Fruit fly (Drosophila melanogaster) whole organism: ENCODE measurements around the gene CG5402.

Experiments used
- CG8478 ChIP-seq: fragments of >200 bp; optimal IDR thresholded peaks from 2 replicates; lab custom pipeline; 2018; ENCODE audit warnings: inconsistent platforms
- Dll ChIP-seq: fragments of >200 bp; optimal IDR thresholded peaks from 2 replicates; lab custom pipeline; 2017
- EcR ChIP-seq, 2 experiments: fragments of >200 bp; optimal IDR thresholded peaks; 2 replicates each; lab custom pipeline; 2017; ENCODE audit warnings: missing biosample characterization in 2 of 2, missing genetic modification characterization in 2 of 2, missing genetic modification reagents in 2 of 2
- pan ChIP-seq: fragments of >200 bp; optimal IDR thresholded peaks from 2 replicates; lab custom pipeline; 2017
- psq ChIP-seq: fragments of >200 bp; optimal IDR thresholded peaks from 2 replicates; lab custom pipeline; 2017
- usp ChIP-seq: fragments of >200 bp; optimal IDR thresholded peaks from 2 replicates; lab custom pipeline; 2017; ENCODE audit warnings: missing biosample characterization, missing genetic modification characterization, mixed read lengths

CG5402 gene

DNA sequence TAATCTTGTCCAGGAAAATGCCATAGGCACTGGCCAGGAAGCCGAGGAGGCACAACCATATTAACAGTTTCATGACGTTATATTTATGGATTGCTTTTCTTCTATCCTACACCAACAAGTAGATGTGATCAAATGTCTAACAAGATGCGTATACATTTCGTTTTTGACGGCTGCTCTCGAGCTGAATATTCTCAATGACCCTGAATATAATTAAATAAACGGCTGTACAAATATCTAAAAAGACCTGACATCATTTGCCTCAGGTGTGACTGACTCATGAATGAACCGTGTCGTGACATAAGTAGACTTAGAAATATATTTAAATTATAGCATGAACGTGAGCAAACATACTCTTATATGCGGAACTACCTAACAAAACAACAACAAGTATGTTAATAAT is at the start of gene CG5402:
Gene CG5402, minus strand, starts transcription at position 101 of the 400 bp plus-strand sequence.
- TF ChIP-seq EcR (GFP tag; optimal IDR thresholded peaks at IDR 0.05; lab: Kevin White, UChicago) (no peak), pan (lab: Kevin White, UChicago) (no peak), CG8478 (no peak), psq (lab: Kevin White, UChicago) (no peak), usp (GFP tag; lab: Kevin White, UChicago) (no peak), Dll (lab: Kevin White, UChicago) (no peak)

- TF ChIP-seq usp (GFP tag; lab: Kevin White, UChicago) (no peak), EcR (GFP tag; optimal IDR thresholded peaks at IDR 0.05; lab: Kevin White, UChicago) (no peak), pan (lab: Kevin White, UChicago) (no peak), Dll (lab: Kevin White, UChicago) (no peak), CG8478 (no peak), psq (lab: Kevin White, UChicago) (no peak)
Measured at dm6 chr3R:27547378-27547949, 44.7 kb upstream of the CG5402 start.

DNA sequence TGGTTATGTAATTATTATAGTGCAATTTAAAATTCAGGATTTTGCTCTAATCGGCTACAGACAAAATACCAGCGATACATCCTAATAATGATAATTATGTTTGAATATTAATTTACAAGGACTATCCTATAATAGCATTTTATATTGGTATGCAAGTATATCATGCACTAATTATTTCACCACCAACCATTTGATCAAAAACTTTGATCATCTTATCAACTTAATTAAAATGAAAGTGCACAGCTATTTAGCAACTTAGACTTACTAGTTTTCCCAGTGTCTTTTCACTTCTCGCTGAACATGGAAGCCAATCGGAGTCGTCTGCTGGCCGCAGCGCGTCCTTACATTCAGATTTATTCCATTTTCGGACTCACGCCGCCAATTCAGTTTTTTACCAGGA is 43.0 kb upstream of the CG5402 start, which contains the start of gene Gr98d:
Gene Gr98d, plus strand, starts transcription at position 301 of the 400 bp plus-strand sequence.
- TF ChIP-seq EcR (GFP tag; optimal IDR thresholded peaks at IDR 0.05; lab: Kevin White, UChicago) (no peak), CG8478 (no peak), Dll (lab: Kevin White, UChicago) (no peak), pan (lab: Kevin White, UChicago) (no peak)

- TF ChIP-seq CG8478 (no peak), pan (lab: Kevin White, UChicago) (no peak), Dll (lab: Kevin White, UChicago) (no peak), EcR (GFP tag; optimal IDR thresholded peaks at IDR 0.05; lab: Kevin White, UChicago) (no peak), psq (lab: Kevin White, UChicago) (no peak), usp (GFP tag; lab: Kevin White, UChicago) (no peak)
Measured at dm6 chr3R:27544143-27544542, 41.4 kb upstream of the CG5402 start, which contains the start of gene Gr98c. TSS of gene Gr98c (plus strand) at chr3R:27544443.

DNA sequence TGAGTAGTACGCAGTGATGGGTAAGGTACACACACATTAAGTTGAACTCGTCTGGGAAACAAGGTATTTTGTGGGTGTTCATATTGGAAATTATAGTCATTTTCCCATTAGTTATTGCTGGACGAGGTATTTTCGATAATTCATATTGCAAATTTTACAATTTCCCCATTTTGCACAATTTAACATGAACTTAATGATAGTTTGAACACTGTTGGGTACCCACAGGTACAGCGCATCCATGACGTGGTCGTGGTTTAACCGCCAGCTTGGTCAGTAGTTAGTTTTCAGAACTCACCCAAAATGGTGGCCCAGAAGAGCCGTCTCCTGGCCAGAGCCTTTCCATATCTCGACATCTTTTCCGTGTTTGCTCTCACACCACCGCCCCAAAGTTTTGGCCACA is 39.4 kb upstream of the CG5402 start, which contains the start of gene Gr98b:
Gene Gr98b, plus strand, starts transcription at position 301 of the 400 bp plus-strand sequence.
- TF ChIP-seq pan (lab: Kevin White, UChicago) = no peak
- no peak for TF ChIP-seq EcR (GFP tag; optimal IDR thresholded peaks at IDR 0.05; lab: Kevin White, UChicago)
- TF ChIP-seq CG8478 = no peak
- TF ChIP-seq usp (GFP tag; lab: Kevin White, UChicago) = no peak
- no peak for TF ChIP-seq Dll (lab: Kevin White, UChicago)
- TF ChIP-seq psq (lab: Kevin White, UChicago) = no peak

DNA sequence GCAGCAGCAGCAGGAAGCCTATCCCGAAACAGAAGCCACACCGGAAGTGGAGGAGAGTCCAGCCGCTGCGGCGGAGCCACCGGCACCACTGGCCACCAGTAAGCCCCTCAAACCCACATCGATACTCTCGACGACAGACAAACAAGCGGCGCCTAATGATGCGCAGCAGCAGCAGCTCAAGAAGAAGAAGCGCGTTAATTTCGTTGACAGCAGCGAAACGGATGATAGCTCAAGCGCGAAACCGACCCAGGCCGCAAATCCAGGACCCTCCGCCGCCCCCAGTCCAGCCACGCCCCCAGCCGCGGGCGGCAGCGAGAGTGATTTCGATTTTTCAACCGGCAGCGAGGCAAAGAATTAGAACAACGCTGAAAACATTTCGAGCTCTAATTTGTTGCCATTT is 30.5 kb upstream of the CG5402 start:
- TF ChIP-seq EcR (GFP tag; optimal IDR thresholded peaks at IDR 0.05; lab: Kevin White, UChicago) = no peak
- no peak for TF ChIP-seq Dll (lab: Kevin White, UChicago)
- TF ChIP-seq psq (lab: Kevin White, UChicago) = no peak
- no peak for TF ChIP-seq CG8478
- TF ChIP-seq pan (lab: Kevin White, UChicago) = no peak
- TF ChIP-seq usp (GFP tag; lab: Kevin White, UChicago) = no peak

DNA sequence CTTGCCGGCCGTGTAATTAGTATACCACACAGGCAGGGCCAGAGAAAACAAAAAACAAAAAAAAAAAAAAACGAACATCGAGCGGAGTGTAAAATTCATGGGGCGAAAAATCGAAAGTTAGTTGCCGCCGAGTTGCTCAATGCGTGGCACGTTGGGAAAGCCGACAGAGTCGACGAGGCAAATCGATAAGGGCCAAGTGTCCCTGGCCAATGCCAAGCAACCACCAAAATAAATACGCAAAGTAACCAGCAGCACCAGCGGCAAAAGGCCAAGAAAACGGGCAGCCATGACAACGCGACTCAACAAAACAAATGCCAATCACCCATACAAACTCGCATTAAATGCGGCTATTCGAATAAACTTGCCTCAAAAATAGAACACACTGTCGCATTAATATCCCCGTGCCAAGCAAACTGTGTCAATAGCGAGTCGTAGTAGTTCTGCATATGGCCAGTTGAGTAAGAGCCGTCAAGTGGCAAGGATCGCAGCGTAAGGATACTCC is 17.7 kb upstream of the CG5402 start, which contains the start of gene CG12885:
Gene CG12885, plus strand, starts transcription at position 452 of the 502 bp plus-strand sequence.
- no peak for TF ChIP-seq CG8478
- TF ChIP-seq pan (lab: Kevin White, UChicago) = no peak
- no peak for TF ChIP-seq EcR (GFP tag; optimal IDR thresholded peaks at IDR 0.05; lab: Kevin White, UChicago)
- TF ChIP-seq Dll (lab: Kevin White, UChicago) = no peak
- TF ChIP-seq usp (GFP tag; lab: Kevin White, UChicago) = no peak
- no peak for TF ChIP-seq psq (lab: Kevin White, UChicago)

dm6 chr3R:27519879-27520278 is 17.1 kb upstream of the CG5402 start:
- TF ChIP-seq EcR (GFP tag; optimal IDR thresholded peaks at IDR 0.05; lab: Kevin White, UChicago) (no peak), CG8478 (no peak), Dll (lab: Kevin White, UChicago) (no peak), usp (GFP tag; lab: Kevin White, UChicago) (no peak), pan (lab: Kevin White, UChicago) (no peak), psq (lab: Kevin White, UChicago) (no peak)

- TF ChIP-seq psq (lab: Kevin White, UChicago) = no peak
- TF ChIP-seq EcR (GFP tag; optimal IDR thresholded peaks at IDR 0.05; lab: Kevin White, UChicago) = no peak
- TF ChIP-seq pan (lab: Kevin White, UChicago) = no peak
- no peak for TF ChIP-seq Dll (lab: Kevin White, UChicago)
- TF ChIP-seq CG8478 = no peak
- TF ChIP-seq usp (GFP tag; lab: Kevin White, UChicago) = no peak
Measured at dm6 chr3R:27517157-27517556, 14.4 kb upstream of the CG5402 start, which contains the start of gene CG13972. TSS of gene CG13972 (minus strand) at chr3R:27517257.

DNA sequence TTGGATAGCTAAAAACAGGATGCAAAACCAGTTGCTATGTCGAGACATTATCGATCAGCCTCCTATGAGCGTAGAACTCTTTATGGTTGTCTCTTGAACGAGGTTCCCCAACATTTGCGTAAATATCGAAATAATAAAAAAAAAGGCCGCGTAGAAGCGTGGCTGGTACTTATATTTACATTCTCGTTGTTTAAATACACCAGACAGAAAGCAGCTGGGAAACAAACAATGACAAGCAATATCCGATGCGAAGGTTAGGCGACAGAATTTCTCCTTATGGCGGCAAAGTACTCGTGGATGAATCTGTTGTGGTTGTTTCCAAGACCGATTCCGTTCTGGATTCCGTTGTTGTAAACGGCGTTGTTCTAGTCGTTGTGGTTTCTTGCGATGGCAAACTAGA is 818 bp downstream of the CG5402 start, which contains the start of gene CG43139:
Gene CG43139, minus strand, starts transcription at position 88 of the 400 bp plus-strand sequence.
- no peak for TF ChIP-seq psq (lab: Kevin White, UChicago)
- no peak for TF ChIP-seq EcR (GFP tag; optimal IDR thresholded peaks at IDR 0.05; lab: Kevin White, UChicago)

- TF ChIP-seq Dll (lab: Kevin White, UChicago) = no peak
- TF ChIP-seq psq (lab: Kevin White, UChicago) = no peak
- TF ChIP-seq pan (lab: Kevin White, UChicago) = no peak
- TF ChIP-seq CG8478 = no peak
- no peak for TF ChIP-seq EcR (GFP tag; optimal IDR thresholded peaks at IDR 0.05; lab: Kevin White, UChicago)
- no peak for TF ChIP-seq usp (GFP tag; lab: Kevin White, UChicago)
Measured at dm6 chr3R:27497616-27498015, 5.1 kb downstream of the CG5402 start.

dm6 chr3R:27487627-27488026 is 15.1 kb downstream of the CG5402 start, which contains the start of gene Gr98a:
TSS of gene Gr98a (plus strand) at chr3R:27487927.
- TF ChIP-seq EcR (GFP tag; optimal IDR thresholded peaks at IDR 0.05; lab: Kevin White, UChicago) (no peak), Dll (lab: Kevin White, UChicago) (no peak), CG8478 (no peak), usp (GFP tag; lab: Kevin White, UChicago) (no peak), psq (lab: Kevin White, UChicago) (no peak), pan (lab: Kevin White, UChicago) (no peak)
